Worm (Caenorhabditis elegans): Measurements from ENCODE around the gene bcmo-2.

DNA sequence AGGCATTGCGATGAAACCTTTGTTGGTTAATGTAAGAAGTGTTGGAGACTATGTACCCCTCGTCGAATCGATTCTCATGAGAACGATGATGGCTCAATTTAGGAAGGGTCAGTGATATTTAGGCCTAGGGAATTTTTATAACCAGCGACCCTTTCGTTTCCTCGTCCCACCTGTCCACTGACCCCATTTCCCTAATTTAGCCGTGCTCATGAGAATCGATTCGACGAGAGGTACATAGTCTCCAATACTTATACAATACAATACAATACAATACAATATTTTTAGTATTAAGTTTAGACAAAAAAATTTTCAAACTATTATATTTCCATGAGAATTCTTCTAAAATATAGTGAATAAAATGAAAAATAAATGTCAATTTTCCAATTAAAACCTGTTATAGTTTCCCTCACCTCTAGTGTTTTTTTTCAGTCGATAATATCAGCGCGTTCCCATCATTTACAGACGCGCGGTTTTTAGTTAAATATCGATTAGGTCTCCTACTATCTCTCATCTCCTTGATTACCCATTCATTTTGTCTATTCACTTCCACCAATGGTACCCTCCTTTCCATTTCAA lies 3.9 kb downstream of the bcmo-2 start, which contains the start of the genes F53C3.11 and fbxb-103:
- TF ChIP-seq nhr-237 (tag; optimal IDR thresholded peaks at IDR 0.05) (no peak), nhr-12 (tag; optimal IDR thresholded peaks at IDR 0.05) (no peak), lin-13 (GFP tag; optimal IDR thresholded peaks at IDR 0.05) (no peak), ztf-4 (tag; optimal IDR thresholded peaks at IDR 0.05) (no peak), ztf-11 (tag; optimal IDR thresholded peaks at IDR 0.05) (no peak), skn-1 (tag; optimal IDR thresholded peaks at IDR 0.05) (no peak), snpc-4 (tag; optimal IDR thresholded peaks at IDR 0.05) (no peak), fkh-4 (tag; optimal IDR thresholded peaks at IDR 0.05; ENCODE audit: borderline replicate concordance) (no peak), jun-1 (tag; optimal IDR thresholded peaks at IDR 0.05) (no peak), irx-1 (tag; optimal IDR thresholded peaks at IDR 0.05) (no peak)
